Worm (Caenorhabditis elegans): ENCODE data around the gene trmt-10C.2.

Gene trmt-10C.2

ce11 chrIII:6351438-6351837, 5.4 kb downstream of the trmt-10C.2 start:
- TF ChIP-seq hpl-2 (GFP tag; optimal IDR thresholded peaks at IDR 0.05), result no peak
- peak; percentile 4 for TF ChIP-seq unc-86 (tag; optimal IDR thresholded peaks at IDR 0.05)
- no peak for TF ChIP-seq zag-1 (tag; optimal IDR thresholded peaks at IDR 0.05)
- TF ChIP-seq efl-3 (GFP tag; optimal IDR thresholded peaks at IDR 0.05), result no peak
- peak; percentile 20 for TF ChIP-seq nhr-71 (tag; optimal IDR thresholded peaks at IDR 0.05)
- TF ChIP-seq C04F5.9 (tag; optimal IDR thresholded peaks at IDR 0.05), result no peak
- peak; percentile 70 for TF ChIP-seq lin-14 (GFP tag; optimal IDR thresholded peaks at IDR 0.05)
- no peak for TF ChIP-seq skn-1 (tag; optimal IDR thresholded peaks at IDR 0.05)
- peak; percentile 63 for TF ChIP-seq ceh-63 (GFP tag; optimal IDR thresholded peaks at IDR 0.05)

ce11 chrIII:6352459-6352858, 6.4 kb downstream of the trmt-10C.2 start:
- TF ChIP-seq ama-1 (optimal IDR thresholded peaks at IDR 0.05), result peak; percentile 27
- TF ChIP-seq swsn-7 (tag; optimal IDR thresholded peaks at IDR 0.05), result peak; percentile 54
- peak; percentile 10 for TF ChIP-seq ztf-4 (tag; optimal IDR thresholded peaks at IDR 0.05)
- TF ChIP-seq nhr-12 (tag; optimal IDR thresholded peaks at IDR 0.05), result no peak
- peak; percentile 10 to 24 for TF ChIP-seq lsy-2 (tag; optimal IDR thresholded peaks at IDR 0.05)
- no peak for TF ChIP-seq Y116A8C.19 (tag; optimal IDR thresholded peaks at IDR 0.05; ENCODE audit: borderline replicate concordance)
- peak; percentile 15 for TF ChIP-seq lir-3 (tag; optimal IDR thresholded peaks at IDR 0.05; ENCODE audit: poor library complexity)
- peak; percentile 21 for TF ChIP-seq ces-1 (GFP tag; optimal IDR thresholded peaks at IDR 0.05)
- peak; percentile 54 for TF ChIP-seq tbx-2 (tag; optimal IDR thresholded peaks at IDR 0.05)
- TF ChIP-seq egl-13 (tag; optimal IDR thresholded peaks at IDR 0.05), result peak; percentile 83
- TF ChIP-seq fkh-8 (tag; optimal IDR thresholded peaks at IDR 0.05), result peak; percentile 64
- TF ChIP-seq nhr-237 (tag; optimal IDR thresholded peaks at IDR 0.05), result no peak
- no peak for TF ChIP-seq hlh-17 (GFP tag; optimal IDR thresholded peaks at IDR 0.05; ENCODE audit: borderline replicate concordance)
- TF ChIP-seq isw-1 (GFP tag; IDR thresholded peaks at IDR 0.05), result no peak
- TF ChIP-seq nhr-47 (tag; optimal IDR thresholded peaks at IDR 0.05), result peak; percentile 71
- no peak for TF ChIP-seq tlp-1 (tag; optimal IDR thresholded peaks at IDR 0.05)
- peak; percentile 81 for TF ChIP-seq nhr-71 (tag; optimal IDR thresholded peaks at IDR 0.05)
- peak; percentile 85 for TF ChIP-seq lin-14 (GFP tag; optimal IDR thresholded peaks at IDR 0.05)
- TF ChIP-seq unc-86 (tag; optimal IDR thresholded peaks at IDR 0.05), result peak; percentile 97
- TF ChIP-seq ceh-63 (GFP tag; optimal IDR thresholded peaks at IDR 0.05), result no peak
- no peak for TF ChIP-seq sptf-1 (tag; optimal IDR thresholded peaks at IDR 0.05)
- peak; percentile 88 for TF ChIP-seq fkh-10 (GFP tag; optimal IDR thresholded peaks at IDR 0.05)
- no peak for TF ChIP-seq egl-27 (tag; optimal IDR thresholded peaks at IDR 0.05)
- TF ChIP-seq dsc-1 (tag; optimal IDR thresholded peaks at IDR 0.05), result peak; percentile 5
- TF ChIP-seq nhr-19 (GFP tag; conservative IDR thresholded peaks at IDR 0.05), result peak; percentile 18; the same call in 1 of the 2 replicates
- no peak for TF ChIP-seq nhr-20 (tag; optimal IDR thresholded peaks at IDR 0.05)
- TF ChIP-seq unc-98 (GFP tag; IDR thresholded peaks at IDR 0.05), result no peak
- TF ChIP-seq nhr-85 (tag), result no peak

- TF ChIP-seq pax-3 (tag; optimal IDR thresholded peaks at IDR 0.05) (peak; percentile 2), snpc-4 (tag; optimal IDR thresholded peaks at IDR 0.05) (no peak)
Measured at ce11 chrIII:6353084-6353483, 7.0 kb downstream of the trmt-10C.2 start, which contains the start of gene akap-1. Gene akap-1 (plus strand): TSS chrIII:6353384.

- no peak for TF ChIP-seq unc-98 (GFP tag; IDR thresholded peaks at IDR 0.05)
- TF ChIP-seq nhr-85 (tag), result no peak
- TF ChIP-seq unc-30 (tag; optimal IDR thresholded peaks at IDR 0.05), result no peak
- no peak for TF ChIP-seq skn-1 (tag; optimal IDR thresholded peaks at IDR 0.05)
- TF ChIP-seq efl-1 (optimal IDR thresholded peaks at IDR 0.05), result no peak
- TF ChIP-seq efl-1 (GFP tag; optimal IDR thresholded peaks at IDR 0.05 in 1 of 2), result peak in 1 of 2 experiments; percentile 58
- TF ChIP-seq grh-1 (GFP tag; IDR thresholded peaks at IDR 0.05), result no peak
- TF ChIP-seq pax-3 (tag; optimal IDR thresholded peaks at IDR 0.05), result no peak
- TF ChIP-seq nhr-77 (tag; optimal IDR thresholded peaks at IDR 0.05), result peak; percentile 8
- TF ChIP-seq fos-1 (tag; optimal IDR thresholded peaks at IDR 0.05), result no peak
- no peak for TF ChIP-seq nhr-20 (tag; optimal IDR thresholded peaks at IDR 0.05)
- no peak for TF ChIP-seq sup-37 (GFP tag; optimal IDR thresholded peaks at IDR 0.05)
- no peak for TF ChIP-seq nhr-12 (tag; optimal IDR thresholded peaks at IDR 0.05)
- TF ChIP-seq xbp-1 (tag; optimal IDR thresholded peaks at IDR 0.05), result no peak
- TF ChIP-seq rnt-1 (tag; optimal IDR thresholded peaks at IDR 0.05), result peak; percentile 2
Measured at ce11 chrIII:6355359-6355758, 9.3 kb downstream of the trmt-10C.2 start.
